Worm (Caenorhabditis elegans) whole organism, young adult: Measurements from ENCODE around the gene F59B10.5.

ENCODE experiments used
- B0261.1 ChIP-seq: sonication (generic microtip); optimal IDR thresholded peaks from 2 replicates; lab custom pipeline; 2016; ENCODE audit warnings: mild to moderate bottlenecking, missing genetic modification characterization, moderate library complexity, missing compliant biosample characterization
- C17E4.6 ChIP-seq: fragments of 200-800 bp; sonication (Bioruptor generic); IDR thresholded peaks from 2 replicates; pipeline ENCODE4 v1.3.6; 2022; ENCODE audit warnings: missing genetic modification reagents, missing genetic modification characterization, missing compliant biosample characterization
- F33H1.4 ChIP-seq: fragments of 200-800 bp; sonication (Bioruptor generic); IDR thresholded peaks from 2 replicates; pipeline ENCODE4 v1.3.6; 2022; ENCODE audit warnings: missing genetic modification reagents, missing genetic modification characterization, missing compliant biosample characterization
- K11D2.4 ChIP-seq: fragments of 200-800 bp; sonication (Bioruptor generic); IDR thresholded peaks from 2 replicates; pipeline ENCODE4 v1.3.6; 2022; ENCODE audit warnings: missing genetic modification reagents, missing genetic modification characterization, missing compliant biosample characterization
- Y53G8AR.9 ChIP-seq: fragments of 200-800 bp; sonication (Bioruptor generic); conservative IDR thresholded peaks from 2 replicates; pipeline ENCODE4 v1.3.6; 2022; ENCODE audit warnings: missing genetic modification reagents, missing genetic modification characterization, missing compliant biosample characterization
- Y56A3A.18 ChIP-seq: fragments of 200-800 bp; sonication (Bioruptor generic); IDR thresholded peaks from 2 replicates; pipeline ENCODE4 v1.3.6; 2022; ENCODE audit warnings: missing genetic modification reagents, missing genetic modification characterization, missing compliant biosample characterization
- Y67H2A.10 ChIP-seq: fragments of 200-800 bp; sonication (Bioruptor generic); conservative IDR thresholded peaks from 2 replicates; pipeline ENCODE4 v1.3.6; 2022; ENCODE audit warnings: missing genetic modification reagents, missing genetic modification characterization, missing compliant biosample characterization
- ZK185.1 ChIP-seq: sonication (generic microtip); optimal IDR thresholded peaks from 2 replicates; lab custom pipeline; 2016; ENCODE audit warnings: mild to moderate bottlenecking, missing genetic modification characterization, missing compliant biosample characterization; ENCODE audit not compliant: poor library complexity, severe bottlenecking
- aptf-2 ChIP-seq: fragments of 200-800 bp; sonication (Bioruptor generic); conservative IDR thresholded peaks from 2 replicates; pipeline ENCODE4 v1.3.6; 2022; ENCODE audit warnings: missing genetic modification reagents, missing genetic modification characterization, missing compliant biosample characterization
- aptf-3 ChIP-seq: fragments of 200-800 bp; sonication (Bioruptor generic); IDR thresholded peaks from 2 replicates; pipeline ENCODE4 v1.3.6; 2022; ENCODE audit warnings: missing genetic modification characterization, missing compliant biosample characterization
- attf-5 ChIP-seq: fragments of 200-800 bp; sonication (Bioruptor generic); optimal IDR thresholded peaks from 2 replicates; lab custom pipeline; 2018; ENCODE audit warnings: mild to moderate bottlenecking, missing genetic modification characterization, missing compliant biosample characterization
- cebp-1 ChIP-seq, 2 experiments: fragments of 200-800 bp in 1 of 2; sonication (Bioruptor generic) in 1 of 2; sonication (generic microtip) in 1 of 2; IDR thresholded peaks in 1 of 2; optimal IDR thresholded peaks in 1 of 2; 2 replicates each; pipeline versions ENCODE4 v1.3.6 to Lab custom; 2017 to 2022; ENCODE audit warnings: missing compliant biosample characterization in 2 of 2, missing genetic modification characterization in 2 of 2, mild to moderate bottlenecking in 1 of 2, missing genetic modification reagents in 1 of 2, moderate library complexity in 1 of 2
- chd-7 ChIP-seq: sonication (generic microtip); optimal IDR thresholded peaks from 2 replicates; lab custom pipeline; 2016; ENCODE audit warnings: mild to moderate bottlenecking, missing genetic modification characterization, moderate library complexity, missing compliant biosample characterization
- die-1 ChIP-seq: sonication (generic microtip); optimal IDR thresholded peaks from 2 replicates; lab custom pipeline; 2016; ENCODE audit warnings: missing genotype, mild to moderate bottlenecking, missing genetic modification characterization, missing compliant biosample characterization
- dox-1 ChIP-seq: fragments of 200-800 bp; sonication (Bioruptor generic); IDR thresholded peaks from 2 replicates; pipeline ENCODE4 v1.3.6; 2022; ENCODE audit warnings: missing genetic modification reagents, missing genetic modification characterization, missing compliant biosample characterization
- efl-1 ChIP-seq: fragments of 150-350 bp; optimal IDR thresholded peaks from 2 replicates; lab custom pipeline; 2014; ENCODE audit warnings: missing biosample characterization, missing genetic modification reagents, missing genetic modification characterization
- ekl-4 ChIP-seq: fragments of 200-800 bp; sonication (Bioruptor generic); IDR thresholded peaks from 2 replicates; pipeline ENCODE4 v1.3.6; 2022; ENCODE audit warnings: missing genetic modification reagents, missing genetic modification characterization, missing compliant biosample characterization
- ets-4 ChIP-seq: fragments of 200-800 bp; sonication (Bioruptor generic); optimal IDR thresholded peaks from 2 replicates; lab custom pipeline; 2018; ENCODE audit warnings: mild to moderate bottlenecking, missing genetic modification characterization, missing compliant biosample characterization
- fkh-3 ChIP-seq: sonication (generic microtip); optimal IDR thresholded peaks from 2 replicates; lab custom pipeline; 2016; ENCODE audit warnings: mild to moderate bottlenecking, missing genetic modification characterization, missing compliant biosample characterization
- gei-17 ChIP-seq: fragments of 200-800 bp; sonication (Bioruptor generic); optimal IDR thresholded peaks from 2 replicates; lab custom pipeline; 2018; ENCODE audit warnings: mild to moderate bottlenecking, missing genetic modification characterization, missing compliant biosample characterization
- hlh-12 ChIP-seq: sonication (generic microtip); optimal IDR thresholded peaks from 2 replicates; lab custom pipeline; 2016; ENCODE audit warnings: missing genetic modification characterization, missing compliant biosample characterization
- hmg-1.2 ChIP-seq: fragments of 200-800 bp; sonication (Bioruptor generic); IDR thresholded peaks from 2 replicates; pipeline ENCODE4 v1.3.6; 2022; ENCODE audit warnings: missing genetic modification reagents, missing genetic modification characterization, missing compliant biosample characterization
- let-526 ChIP-seq: fragments of 200-800 bp; sonication (Bioruptor generic); IDR thresholded peaks from 2 replicates; pipeline ENCODE4 v1.3.6; 2022; ENCODE audit warnings: missing genetic modification reagents, missing genetic modification characterization, missing compliant biosample characterization
- lin-26 ChIP-seq: fragments of 200-800 bp; sonication (Bioruptor generic); IDR thresholded peaks from 2 replicates; pipeline ENCODE4 v1.3.6; 2022; ENCODE audit warnings: missing genetic modification reagents, missing genetic modification characterization, missing compliant biosample characterization
- lin-35 ChIP-seq, 3 experiments: fragments of 150-350 bp in 2 of 3; sonication (generic microtip) in 1 of 3; optimal IDR thresholded peaks; 2 replicates each; lab custom pipeline; 2014 to 2018; ENCODE audit warnings: missing biosample characterization in 3 of 3, missing genetic modification characterization in 3 of 3, missing genetic modification reagents in 3 of 3
- lin-54 ChIP-seq: fragments of 200-800 bp; sonication (Bioruptor generic); optimal IDR thresholded peaks from 2 replicates; lab custom pipeline; 2018; ENCODE audit warnings: mild to moderate bottlenecking, missing genetic modification characterization, missing compliant biosample characterization
- madf-10 ChIP-seq: sonication (generic microtip); optimal IDR thresholded peaks from 2 replicates; lab custom pipeline; 2016; ENCODE audit warnings: mild to moderate bottlenecking, missing genetic modification characterization, missing compliant biosample characterization
- madf-8 ChIP-seq: fragments of 200-800 bp; sonication (Bioruptor generic); conservative IDR thresholded peaks from 2 replicates; pipeline ENCODE4 v1.3.6; 2022; ENCODE audit warnings: missing genetic modification reagents, missing genetic modification characterization, missing compliant biosample characterization
- nhr-80 ChIP-seq: sonication (generic microtip); optimal IDR thresholded peaks from 2 replicates; lab custom pipeline; 2016; ENCODE audit warnings: missing genetic modification characterization, missing compliant biosample characterization
- rec-8 ChIP-seq, 2 experiments: sonication (generic microtip); optimal IDR thresholded peaks; 2 replicates each; lab custom pipeline; 2016; ENCODE audit warnings: mild to moderate bottlenecking in 2 of 2, missing genetic modification characterization in 2 of 2, missing genetic modification reagents in 2 of 2, missing genotype in 2 of 2, missing biosample characterization in 1 of 2, missing compliant biosample characterization in 1 of 2, moderate library complexity in 1 of 2
- sdz-38 ChIP-seq: sonication (generic microtip); optimal IDR thresholded peaks from 2 replicates; lab custom pipeline; 2016; ENCODE audit warnings: missing genotype, missing genetic modification characterization, missing compliant biosample characterization
- snpc-4 ChIP-seq, 5 experiments: fragments of 150-350 bp in 1 of 5; sonication (generic microtip) in 4 of 5; optimal IDR thresholded peaks; 2 replicates each; lab custom pipeline; 2014 to 2018; ENCODE audit warnings: missing genetic modification characterization in 5 of 5, missing biosample characterization in 3 of 5, antibody characterized with exemption in 2 of 5, mild to moderate bottlenecking in 2 of 5, missing compliant biosample characterization in 2 of 5, missing genotype in 2 of 5, moderate library complexity in 2 of 5, missing genetic modification reagents in 1 of 5
- somi-1 ChIP-seq: fragments of 200-800 bp; sonication (Bioruptor generic); optimal IDR thresholded peaks from 2 replicates; lab custom pipeline; 2018; ENCODE audit warnings: mild to moderate bottlenecking, missing genetic modification characterization, missing compliant biosample characterization
- ztf-18 ChIP-seq: sonication (generic microtip); optimal IDR thresholded peaks from 2 replicates; lab custom pipeline; 2016; ENCODE audit warnings: missing genotype, mild to moderate bottlenecking, missing genetic modification characterization, missing compliant biosample characterization
- ztf-28 ChIP-seq: fragments of 200-800 bp; sonication (Bioruptor generic); IDR thresholded peaks from 2 replicates; pipeline ENCODE4 v1.3.6; 2022; ENCODE audit warnings: missing genetic modification reagents, missing genetic modification characterization, missing compliant biosample characterization
- ztf-3 ChIP-seq: fragments of 200-800 bp; sonication (Bioruptor generic); optimal IDR thresholded peaks from 2 replicates; lab custom pipeline; 2018; ENCODE audit warnings: mild to moderate bottlenecking, missing genetic modification characterization, missing compliant biosample characterization

F59B10.5 gene

ce11 chrII:10555484-10556075, 32.1 kb upstream of the F59B10.5 start (continued):
- TF ChIP-seq cebp-1 (GFP tag; IDR thresholded peaks at IDR 0.05; lab: Robert Waterston, UW) = no peak
- no peak for TF ChIP-seq cebp-1 (tag; optimal IDR thresholded peaks at IDR 0.05; lab: Kevin White, UChicago)
- TF ChIP-seq attf-5 (GFP tag; lab: Kevin White, UChicago) = peak; percentile 36
- no peak for TF ChIP-seq rec-8 (tag; optimal IDR thresholded peaks at IDR 0.05; lab: Kevin White, UChicago)
- no peak for TF ChIP-seq snpc-4 (GFP tag; optimal IDR thresholded peaks at IDR 0.05; lab: Kevin White, UChicago)
- peak in 2 of 4 experiments; percentile 36 to 68 for TF ChIP-seq snpc-4 (tag; optimal IDR thresholded peaks at IDR 0.05; lab: Kevin White, UChicago)
- TF ChIP-seq aptf-2 (GFP tag; lab: Robert Waterston, UW) = 0 out of 2 replicates have a peak, but pooled peaks have one; percentile 38
- no peak for TF ChIP-seq hlh-12 (tag; lab: Kevin White, UChicago)
- peak; percentile 80 for TF ChIP-seq ets-4 (GFP tag; lab: Kevin White, UChicago)
- no peak for TF ChIP-seq die-1
- peak; percentile 80 for TF ChIP-seq chd-7 (tag; lab: Kevin White, UChicago)
- TF ChIP-seq B0261.1 = no peak
- no peak for TF ChIP-seq C17E4.6 (GFP tag; lab: Robert Waterston, UW)
- no peak for TF ChIP-seq Y67H2A.10 (GFP tag; lab: Robert Waterston, UW)
- no peak for TF ChIP-seq efl-1 (GFP tag; lab: Kevin White, UChicago)
- TF ChIP-seq hmg-1.2 (GFP tag; lab: Robert Waterston, UW) = peak; percentile 52; the same call in 1 of the 2 replicates
- no peak for TF ChIP-seq madf-10 (tag; lab: Kevin White, UChicago)
- peak; percentile 48; the same call in 1 of the 2 replicates for TF ChIP-seq Y53G8AR.9 (GFP tag; lab: Robert Waterston, UW)
- TF ChIP-seq fkh-3 (tag; lab: Kevin White, UChicago) = no peak
- TF ChIP-seq ztf-28 (GFP tag; lab: Robert Waterston, UW) = no peak
- TF ChIP-seq madf-8 (GFP tag; lab: Robert Waterston, UW) = no peak
- 0 out of 2 replicates have a peak, but pooled peaks have one; percentile 9 for TF ChIP-seq Y56A3A.18
- peak; percentile 35; the same call in 1 of the 2 replicates for TF ChIP-seq ekl-4 (GFP tag; lab: Robert Waterston, UW)
- TF ChIP-seq lin-35 (GFP tag; optimal IDR thresholded peaks at IDR 0.05; lab: Kevin White, UChicago) = no peak
- no peak for TF ChIP-seq ztf-18 (tag; lab: Kevin White, UChicago)
- TF ChIP-seq gei-17 (GFP tag; lab: Kevin White, UChicago) = peak; percentile 15
- TF ChIP-seq lin-26 = 0 out of 2 replicates have a peak, but pooled peaks have one; percentile 37
- TF ChIP-seq somi-1 (GFP tag; lab: Kevin White, UChicago) = peak; percentile 31
- peak; percentile 72 for TF ChIP-seq nhr-80
- no peak for TF ChIP-seq aptf-3 (GFP tag; lab: Robert Waterston, UW)
- 0 out of 2 replicates have a peak, but pooled peaks have one; percentile 19 for TF ChIP-seq let-526 (GFP tag; lab: Robert Waterston, UW)
- TF ChIP-seq K11D2.4 (GFP tag; lab: Robert Waterston, UW) = peak; percentile 17; the same call in 1 of the 2 replicates
- TF ChIP-seq dox-1 = peak; percentile 72; the same call in 1 of the 2 replicates
- peak; percentile 65 for TF ChIP-seq ztf-3
- no peak for TF ChIP-seq sdz-38 (tag; lab: Kevin White, UChicago)
- peak; percentile 7; the same call in 1 of the 2 replicates for TF ChIP-seq F33H1.4 (GFP tag; lab: Robert Waterston, UW)
- peak; percentile 7 for TF ChIP-seq lin-54

DNA sequence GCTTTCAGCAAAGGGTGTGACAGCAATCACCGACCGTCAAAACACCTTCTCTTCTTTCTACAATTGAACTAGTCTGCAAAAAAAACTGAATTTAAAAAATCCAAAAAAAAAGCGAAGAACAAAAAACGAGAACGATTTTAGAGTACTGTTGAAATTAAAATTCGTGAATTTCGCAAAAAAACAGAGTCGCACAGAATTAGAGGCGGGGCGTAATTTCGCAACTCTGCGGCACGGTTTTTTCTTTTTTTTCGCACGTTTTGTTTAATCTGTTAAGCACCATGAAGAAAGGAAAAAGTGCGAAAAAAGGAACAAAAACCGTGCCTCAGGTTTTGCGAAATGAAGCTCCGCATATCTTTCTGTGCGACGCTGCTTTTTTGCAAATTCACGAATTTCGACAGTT, 31.5 kb upstream of the F59B10.5 start, which contains the start of gene mnk-1:
Gene mnk-1 (minus strand): TSS at position 73 of the 400 bp plus-strand sequence.
- TF ChIP-seq cebp-1 (GFP tag; IDR thresholded peaks at IDR 0.05; lab: Robert Waterston, UW) = no peak
- peak; percentile 63 for TF ChIP-seq cebp-1 (tag; optimal IDR thresholded peaks at IDR 0.05; lab: Kevin White, UChicago)
- TF ChIP-seq ZK185.1 = no peak
- TF ChIP-seq, all 124 proteins: peak for 1
